Worm (Caenorhabditis elegans): ENCODE measurements around the gene acs-4.

Gene acs-4

DNA sequence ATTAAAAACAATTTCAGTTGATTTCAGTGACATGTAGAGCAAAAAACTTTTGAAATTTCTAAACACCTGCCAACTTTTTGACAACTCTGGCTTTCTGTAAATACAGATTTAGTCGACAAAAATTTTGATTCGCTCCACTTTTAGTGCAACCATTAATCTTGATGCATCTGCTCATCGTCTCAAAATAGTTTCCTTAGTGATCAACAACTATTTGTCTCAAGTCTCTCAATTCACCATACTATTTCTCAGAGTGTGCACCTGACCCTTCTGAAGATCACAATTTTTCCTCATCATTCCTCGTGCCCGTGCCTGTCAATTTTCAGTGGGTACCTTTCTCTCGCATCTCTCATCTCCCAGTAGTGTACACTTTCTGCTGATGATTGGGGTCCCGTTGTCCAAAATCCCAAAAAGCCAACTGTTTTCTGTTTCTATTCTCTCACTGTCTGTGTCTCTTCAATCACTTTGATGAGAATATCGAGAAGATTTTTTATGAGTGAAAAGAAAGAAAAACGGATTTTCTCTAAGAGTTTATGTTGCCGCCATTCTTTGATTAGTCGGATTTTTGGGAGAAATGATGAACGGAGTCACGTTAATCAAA, 49.4 kb downstream of the acs-4 start (continued):
- TF ChIP-seq unc-55 (GFP tag; optimal IDR thresholded peaks at IDR 0.05) (no peak), nhr-21 (tag; optimal IDR thresholded peaks at IDR 0.05) (no peak), sem-4 (tag; optimal IDR thresholded peaks at IDR 0.05) (peak; percentile 54), nhr-23 (tag; optimal IDR thresholded peaks at IDR 0.05) (no peak), nhr-10 (tag; optimal IDR thresholded peaks at IDR 0.05) (no peak), ztf-1 (GFP tag; conservative IDR thresholded peaks at IDR 0.05) (no peak), unc-62 (GFP tag; optimal IDR thresholded peaks at IDR 0.05) (peak; percentile 37), nhr-129 (tag; optimal IDR thresholded peaks at IDR 0.05) (peak; percentile 84), C34F6.9 (tag; optimal IDR thresholded peaks at IDR 0.05) (peak; percentile 66), elt-1 (tag; optimal IDR thresholded peaks at IDR 0.05) (no peak), nhr-11 (tag; optimal IDR thresholded peaks at IDR 0.05) (no peak), nhr-237 (tag; optimal IDR thresholded peaks at IDR 0.05) (no peak), gmeb-1 (tag; optimal IDR thresholded peaks at IDR 0.05) (no peak), snpc-4 (tag; optimal IDR thresholded peaks at IDR 0.05) (no peak), F13H6.1 (tag; optimal IDR thresholded peaks at IDR 0.05) (peak; percentile 85), lin-13 (GFP tag; optimal IDR thresholded peaks at IDR 0.05) (peak; percentile 54), lin-39 (tag; optimal IDR thresholded peaks at IDR 0.05) (no peak)

All from whole organism, L2 larva.